Fruit fly (Drosophila melanogaster): ENCODE results near the gene CG7017.

- TF ChIP-seq Blimp-1 (GFP tag; optimal IDR thresholded peaks at IDR 0.05) = no peak
- TF ChIP-seq oc (tag; optimal IDR thresholded peaks at IDR 0.05) = no peak
These were observed 25.5 kb downstream of the CG7017 start for dm6 chr3L:20186294-20187020.

Measured in whole organism, embryonic.